Fruit fly (Drosophila melanogaster) whole organism, embryonic: Measurements from ENCODE around the gene Tnks.
A peak's percentile ranks its signal among the peaks of the same experiment; 100 is the strongest.

Experiments
- BtbVII ChIP-seq: fragments of 200-800 bp; sonication (Bioruptor generic); optimal IDR thresholded peaks from 3 replicates; lab custom pipeline; 2017; ENCODE audit warnings: missing biosample characterization, mild to moderate bottlenecking, missing genetic modification characterization
- C15 ChIP-seq: fragments of 200-800 bp; sonication (Bioruptor generic); IDR thresholded peaks from 3 replicates; pipeline ENCODE4 v1.3.6; 2022; ENCODE audit warnings: missing biosample characterization, missing genetic modification characterization
- CG1024 ChIP-seq: fragments of 200-800 bp; sonication (Bioruptor generic); IDR thresholded peaks from 2 replicates; pipeline ENCODE4 v1.3.6; 2022; ENCODE audit warnings: missing biosample characterization, missing genetic modification characterization
- CG10462 ChIP-seq: fragments of 200-800 bp; sonication (Bioruptor generic); optimal IDR thresholded peaks from 2 replicates; lab custom pipeline; 2016; ENCODE audit warnings: missing biosample characterization, missing genetic modification characterization
- CG11093 ChIP-seq: fragments of 200-800 bp; sonication (Bioruptor generic); IDR thresholded peaks from 3 replicates; pipeline ENCODE4 v1.3.6; 2022; ENCODE audit warnings: missing biosample characterization, missing genetic modification characterization
- CG11504 ChIP-seq: fragments of 200-800 bp; sonication (Bioruptor generic); optimal IDR thresholded peaks from 3 replicates; lab custom pipeline; 2019; ENCODE audit warnings: missing biosample characterization, mild to moderate bottlenecking, missing genetic modification characterization, moderate library complexity
- CG12104 ChIP-seq: fragments of 200-800 bp; sonication (Bioruptor generic); optimal IDR thresholded peaks from 3 replicates; lab custom pipeline; 2016; ENCODE audit warnings: missing biosample characterization, missing genetic modification characterization
- CG12942 ChIP-seq: fragments of 200-800 bp; sonication (Bioruptor generic); optimal IDR thresholded peaks from 3 replicates; lab custom pipeline; 2016; ENCODE audit warnings: missing biosample characterization, missing genetic modification characterization
- CG13123 ChIP-seq: fragments of 200-800 bp; sonication (Bioruptor generic); optimal IDR thresholded peaks from 2 replicates; lab custom pipeline; 2016; ENCODE audit warnings: missing biosample characterization, missing genetic modification characterization
- CG14965 ChIP-seq: fragments of 200-800 bp; sonication (Bioruptor generic); optimal IDR thresholded peaks from 2 replicates; lab custom pipeline; 2016; ENCODE audit warnings: missing biosample characterization, missing genetic modification characterization, borderline replicate concordance
- CG15696 ChIP-seq: fragments of 200-800 bp; sonication (Bioruptor generic); optimal IDR thresholded peaks from 2 replicates; lab custom pipeline; 2019; ENCODE audit warnings: missing biosample characterization, mild to moderate bottlenecking, missing genetic modification characterization, moderate library complexity
- CG17612 ChIP-seq: fragments of 200-800 bp; sonication (Bioruptor generic); IDR thresholded peaks from 2 replicates; pipeline ENCODE4 v1.3.6; 2022; ENCODE audit warnings: missing biosample characterization, missing genetic modification characterization
- CG18476 ChIP-seq: fragments of 200-800 bp; sonication (Bioruptor generic); optimal IDR thresholded peaks from 2 replicates; lab custom pipeline; 2016; ENCODE audit warnings: missing biosample characterization, mild to moderate bottlenecking, missing genetic modification characterization
- CG2129 ChIP-seq: fragments of 200-800 bp; sonication (Bioruptor generic); IDR thresholded peaks from 2 replicates; pipeline ENCODE4 v1.3.6; 2022; ENCODE audit warnings: missing biosample characterization, missing genetic modification characterization; ENCODE audit not compliant: partially characterized antibody
- CG31365 ChIP-seq: fragments of 200-800 bp; sonication (Bioruptor generic); optimal IDR thresholded peaks from 2 replicates; lab custom pipeline; 2018; ENCODE audit warnings: missing biosample characterization, mild to moderate bottlenecking, missing genetic modification characterization
- CG31388 ChIP-seq: fragments of 200-800 bp; sonication (Bioruptor generic); optimal IDR thresholded peaks from 2 replicates; lab custom pipeline; 2016; ENCODE audit warnings: missing biosample characterization, missing genetic modification characterization
- CG6175 ChIP-seq: fragments of 200-800 bp; sonication (Bioruptor generic); IDR thresholded peaks from 3 replicates; pipeline ENCODE4 v1.3.6; 2022; ENCODE audit warnings: missing biosample characterization, missing genetic modification characterization
- CG7839 ChIP-seq: fragments of 200-800 bp; sonication (Bioruptor generic); optimal IDR thresholded peaks from 3 replicates; lab custom pipeline; 2018; ENCODE audit warnings: missing biosample characterization, mild to moderate bottlenecking, missing genetic modification characterization, moderate library complexity
- Dbx ChIP-seq: fragments of 200-800 bp; sonication (Bioruptor generic); IDR thresholded peaks from 3 replicates; pipeline ENCODE4 v1.3.6; 2022; ENCODE audit warnings: missing biosample characterization, missing genetic modification characterization
- HLHmδ ChIP-seq: fragments of 200-800 bp; sonication (Bioruptor generic); optimal IDR thresholded peaks from 2 replicates; lab custom pipeline; 2018; ENCODE audit warnings: missing biosample characterization, mild to moderate bottlenecking, missing genetic modification characterization, moderate library complexity
- Hr3 ChIP-seq: fragments of 200-800 bp; sonication (Bioruptor generic); optimal IDR thresholded peaks from 3 replicates; lab custom pipeline; 2016; ENCODE audit warnings: missing biosample characterization, missing genetic modification characterization
- Hr78 ChIP-seq, 2 experiments: fragments of 200-800 bp in 1 of 2; fragments of >200 bp in 1 of 2; sonication (Bioruptor generic) in 1 of 2; optimal IDR thresholded peaks; 2 replicates each; lab custom pipeline; 2017 to 2019; ENCODE audit warnings: missing biosample characterization in 2 of 2, missing genetic modification characterization in 2 of 2, mild to moderate bottlenecking in 1 of 2, moderate library complexity in 1 of 2
- Hsf ChIP-seq: fragments of 200-800 bp; sonication (Bioruptor generic); optimal IDR thresholded peaks from 3 replicates; lab custom pipeline; 2016; ENCODE audit warnings: missing biosample characterization, missing genetic modification characterization
- Kr ChIP-seq: fragments of 200-800 bp; sonication (Bioruptor generic); optimal IDR thresholded peaks from 2 replicates; lab custom pipeline; 2017; ENCODE audit warnings: missing biosample characterization, mild to moderate bottlenecking, missing genetic modification characterization
- Nf-YA ChIP-seq: fragments of 200-800 bp; sonication (Bioruptor generic); IDR thresholded peaks from 2 replicates; pipeline ENCODE4 v1.3.6; 2022; ENCODE audit warnings: missing biosample characterization, missing genetic modification characterization
- Sox102F ChIP-seq: fragments of 200-800 bp; sonication (Bioruptor generic); optimal IDR thresholded peaks from 2 replicates; lab custom pipeline; 2018; ENCODE audit warnings: missing biosample characterization, mild to moderate bottlenecking, missing genetic modification characterization, moderate library complexity
- Spps ChIP-seq: fragments of 200-800 bp; sonication (Bioruptor generic); optimal IDR thresholded peaks from 2 replicates; lab custom pipeline; 2018; ENCODE audit warnings: missing biosample characterization, mild to moderate bottlenecking, missing genetic modification characterization
- Sry-β ChIP-seq: fragments of 200-800 bp; sonication (Bioruptor generic); optimal IDR thresholded peaks from 2 replicates; lab custom pipeline; 2018; ENCODE audit warnings: missing biosample characterization, mild to moderate bottlenecking, missing genetic modification characterization, moderate library complexity
- al ChIP-seq: fragments of 200-800 bp; sonication (Bioruptor generic); IDR thresholded peaks from 2 replicates; pipeline ENCODE4 v1.3.6; 2022; ENCODE audit warnings: missing biosample characterization, missing genetic modification characterization
- cad ChIP-seq: fragments of >200 bp; optimal IDR thresholded peaks from 2 replicates; lab custom pipeline; 2017; ENCODE audit warnings: missing biosample characterization, missing genetic modification characterization
- caup ChIP-seq: fragments of 200-800 bp; sonication (Bioruptor generic); optimal IDR thresholded peaks from 3 replicates; lab custom pipeline; 2017; ENCODE audit warnings: missing biosample characterization, mild to moderate bottlenecking, missing genetic modification characterization, moderate library complexity; ENCODE audit not compliant: severe bottlenecking
- cg ChIP-seq: fragments of 200-800 bp; sonication (Bioruptor generic); optimal IDR thresholded peaks from 3 replicates; lab custom pipeline; 2019; ENCODE audit warnings: missing biosample characterization, mild to moderate bottlenecking, missing genetic modification characterization, moderate library complexity
- corto ChIP-seq: fragments of 200-800 bp; sonication (Bioruptor generic); optimal IDR thresholded peaks from 2 replicates; lab custom pipeline; 2016; ENCODE audit warnings: missing biosample characterization, mild to moderate bottlenecking, missing genetic modification characterization, moderate library complexity
- danr ChIP-seq: fragments of 200-800 bp; sonication (Bioruptor generic); IDR thresholded peaks from 2 replicates; pipeline ENCODE4 v1.3.6; 2022; ENCODE audit warnings: missing biosample characterization, missing genetic modification characterization
- dysf ChIP-seq: fragments of 200-800 bp; sonication (Bioruptor generic); IDR thresholded peaks from 3 replicates; pipeline ENCODE4 v1.3.6; 2022; ENCODE audit warnings: missing biosample characterization, missing genetic modification characterization
- gfzf ChIP-seq: fragments of 200-800 bp; sonication (Bioruptor generic); optimal IDR thresholded peaks from 2 replicates; lab custom pipeline; 2016; ENCODE audit warnings: missing biosample characterization, mild to moderate bottlenecking, missing genetic modification characterization, moderate library complexity
- h ChIP-seq: fragments of >200 bp; optimal IDR thresholded peaks from 2 replicates; lab custom pipeline; 2017
- hkb ChIP-seq, 2 experiments: fragments of 200-800 bp in 1 of 2; fragments of >200 bp in 1 of 2; sonication (Bioruptor generic) in 1 of 2; IDR thresholded peaks in 1 of 2; optimal IDR thresholded peaks in 1 of 2; 2 replicates each; pipeline versions ENCODE4 v1.3.6 to Lab custom; 2017 to 2022; ENCODE audit warnings: missing biosample characterization in 1 of 2, missing genetic modification characterization in 1 of 2
- inv ChIP-seq: fragments of 200-800 bp; sonication (Bioruptor generic); IDR thresholded peaks from 2 replicates; pipeline ENCODE4 v1.3.6; 2022; ENCODE audit warnings: missing biosample characterization, missing genetic modification characterization; ENCODE audit not compliant: partially characterized antibody
- klu ChIP-seq: fragments of 200-800 bp; sonication (Bioruptor generic); IDR thresholded peaks from 2 replicates; pipeline ENCODE4 v1.3.6; 2022; ENCODE audit warnings: missing biosample characterization, missing genetic modification characterization
- p53 ChIP-seq: fragments of 200-800 bp; sonication (Bioruptor generic); optimal IDR thresholded peaks from 2 replicates; lab custom pipeline; 2016; ENCODE audit warnings: missing biosample characterization, missing genetic modification characterization
- pho ChIP-seq: fragments of 200-800 bp; sonication (Bioruptor generic); optimal IDR thresholded peaks from 2 replicates; lab custom pipeline; 2016; ENCODE audit warnings: missing biosample characterization, missing genetic modification characterization
- pnt ChIP-seq: fragments of 200-800 bp; sonication (Bioruptor generic); optimal IDR thresholded peaks from 3 replicates; lab custom pipeline; 2016; ENCODE audit warnings: missing biosample characterization, missing genetic modification characterization
- pros ChIP-seq: fragments of 200-800 bp; sonication (Bioruptor generic); optimal IDR thresholded peaks from 3 replicates; lab custom pipeline; 2019; ENCODE audit warnings: missing biosample characterization, mild to moderate bottlenecking, missing genetic modification characterization, moderate library complexity
- ranshi ChIP-seq: fragments of 200-800 bp; sonication (Bioruptor generic); IDR thresholded peaks from 2 replicates; pipeline ENCODE4 v1.3.6; 2022; ENCODE audit warnings: missing biosample characterization, missing genetic modification characterization
- salm ChIP-seq: fragments of 200-800 bp; sonication (Bioruptor generic); optimal IDR thresholded peaks from 2 replicates; lab custom pipeline; 2018; ENCODE audit warnings: missing biosample characterization, mild to moderate bottlenecking, missing genetic modification characterization
- tgo ChIP-seq: fragments of 200-800 bp; sonication (Bioruptor generic); IDR thresholded peaks from 3 replicates; pipeline ENCODE4 v1.3.6; 2022; ENCODE audit warnings: missing biosample characterization, missing genetic modification characterization
- toy ChIP-seq: fragments of 200-800 bp; sonication (Bioruptor generic); IDR thresholded peaks from 2 replicates; pipeline ENCODE4 v1.3.6; 2022; ENCODE audit warnings: missing biosample characterization, missing genetic modification characterization
- tup ChIP-seq: fragments of 200-800 bp; sonication (Bioruptor generic); optimal IDR thresholded peaks from 2 replicates; lab custom pipeline; 2016; ENCODE audit warnings: missing biosample characterization, mild to moderate bottlenecking, missing genetic modification characterization, moderate library complexity
- tx ChIP-seq: fragments of 200-800 bp; sonication (Bioruptor generic); optimal IDR thresholded peaks from 2 replicates; lab custom pipeline; 2016; ENCODE audit warnings: missing biosample characterization, missing genetic modification characterization

The Tnks gene

dm6 chr3R:25684859-25685258 is 23.8 kb upstream of the Tnks start, which contains the start of gene RpL27 (continued):
- no peak for TF ChIP-seq CG2129 (GFP tag; lab: Robert Waterston, UW)
- TF ChIP-seq cad (GFP tag; lab: Kevin White, UChicago) = no peak
- TF ChIP-seq CG18476 (GFP tag; lab: Kevin White, UChicago) = no peak
- TF ChIP-seq CG10462 (GFP tag; lab: Kevin White, UChicago) = peak; percentile 9
- TF ChIP-seq CG7839 (tag; lab: Kevin White, UChicago) = peak; percentile 78
- no peak; the same call in 1 of the 2 replicates for TF ChIP-seq CG17612 (GFP tag; lab: Robert Waterston, UW)
- peak; percentile 87 for TF ChIP-seq Dbx (GFP tag; lab: Robert Waterston, UW)
- TF ChIP-seq C15 (GFP tag; lab: Robert Waterston, UW) = peak; percentile 67; the same call in 2 of the 3 replicates
- TF ChIP-seq CG11093 = no peak
- peak; percentile 77 for TF ChIP-seq Hsf (GFP tag; lab: Kevin White, UChicago)
- TF ChIP-seq HLHmδ (GFP tag; lab: Kevin White, UChicago) = peak; percentile 86
- no peak for TF ChIP-seq toy
- peak; percentile 66; the same call in 2 of the 3 replicates for TF ChIP-seq CG6175 (GFP tag; lab: Robert Waterston, UW)
- TF ChIP-seq CG12104 (GFP tag; lab: Kevin White, UChicago) = peak; percentile 81
- TF ChIP-seq cg = no peak
- no peak for TF ChIP-seq h (lab: Kevin White, UChicago)
- no peak for TF ChIP-seq pros
- peak; percentile 92 for TF ChIP-seq BtbVII
- peak; percentile 67 for TF ChIP-seq corto (GFP tag; lab: Kevin White, UChicago)
- no peak for TF ChIP-seq pnt (GFP tag; lab: Kevin White, UChicago)
- TF ChIP-seq CG1024 (GFP tag; lab: Robert Waterston, UW) = peak; percentile 63; the same call in 1 of the 2 replicates
- peak; percentile 37 for TF ChIP-seq Hr3 (GFP tag; lab: Kevin White, UChicago)
- TF ChIP-seq salm (tag; lab: Kevin White, UChicago) = peak; percentile 69
- peak; percentile 86 for TF ChIP-seq gfzf (GFP tag; lab: Kevin White, UChicago)
- TF ChIP-seq p53 (GFP tag; lab: Kevin White, UChicago) = peak; percentile 79
- peak; percentile 46 for TF ChIP-seq Sry-β (GFP tag; lab: Kevin White, UChicago)
- peak; percentile 37 for TF ChIP-seq CG14965 (GFP tag; lab: Kevin White, UChicago)
- TF ChIP-seq danr (GFP tag; lab: Robert Waterston, UW) = 0 out of 2 replicates have a peak, but pooled peaks have one; percentile 16
- TF ChIP-seq Kr = peak; percentile 18
- peak; percentile 44 for TF ChIP-seq CG13123 (GFP tag; lab: Kevin White, UChicago)
- peak; percentile 54; the same call in 2 of the 3 replicates for TF ChIP-seq tgo (GFP tag; lab: Robert Waterston, UW)
- no peak for TF ChIP-seq hkb (optimal IDR thresholded peaks at IDR 0.05; lab: Kevin White, UChicago)
- TF ChIP-seq hkb (GFP tag; IDR thresholded peaks at IDR 0.05; lab: Robert Waterston, UW) = peak; percentile 84
- no peak for TF ChIP-seq Hr78 (GFP tag; optimal IDR thresholded peaks at IDR 0.05; lab: Kevin White, UChicago)
- no peak for TF ChIP-seq tup (GFP tag; lab: Kevin White, UChicago)
- TF ChIP-seq tx = no peak
- peak; percentile 78 for TF ChIP-seq CG11504 (tag; lab: Kevin White, UChicago)
- peak; percentile 55 for TF ChIP-seq inv (GFP tag; lab: Robert Waterston, UW)
- TF ChIP-seq CG15696 (tag; lab: Kevin White, UChicago) = peak; percentile 46
- TF ChIP-seq klu (GFP tag; lab: Robert Waterston, UW) = no peak
- peak; percentile 27 for TF ChIP-seq CG31388 (GFP tag; lab: Kevin White, UChicago)
- peak; percentile 67 for TF ChIP-seq Spps
- peak; percentile 70 for TF ChIP-seq pho (GFP tag; lab: Kevin White, UChicago)
- peak; percentile 59 for TF ChIP-seq al (GFP tag; lab: Robert Waterston, UW)
- TF ChIP-seq CG12942 (GFP tag; lab: Kevin White, UChicago) = peak; percentile 41
- peak; percentile 73 for TF ChIP-seq Nf-YA (GFP tag; lab: Robert Waterston, UW)
- TF ChIP-seq ranshi = peak; percentile 72; the same call in 1 of the 2 replicates
- TF ChIP-seq CG31365 (tag; lab: Kevin White, UChicago) = peak; percentile 72
- peak; percentile 72; the same call in 2 of the 3 replicates for TF ChIP-seq dysf (GFP tag; lab: Robert Waterston, UW)
- TF ChIP-seq Sox102F (GFP tag; lab: Kevin White, UChicago) = no peak
- peak; percentile 96 for TF ChIP-seq caup (GFP tag; lab: Kevin White, UChicago)
